Worm (Caenorhabditis elegans) whole organism, early embryonic: ENCODE results near the gene C07C7.1.

Source experiments
- F13C5.2 ChIP-seq: sonication (generic microtip); optimal IDR thresholded peaks from 2 replicates; lab custom pipeline; 2017; ENCODE audit warnings: mild to moderate bottlenecking, missing genetic modification characterization, inconsistent platforms, missing compliant biosample characterization
- tbx-11 ChIP-seq: fragments of 200-800 bp; sonication (Bioruptor generic); IDR thresholded peaks from 2 replicates; pipeline ENCODE4 v1.3.6; 2022; ENCODE audit warnings: missing genetic modification characterization, missing compliant biosample characterization

ce11 chrIV:9196755-9197154, 12.1 kb downstream of the C07C7.1 start:
- TF ChIP-seq F13C5.2 (tag; lab: Kevin White, UChicago) (no peak), tbx-11 (no peak)
